Fruit fly (Drosophila melanogaster): Measurements from ENCODE around the gene kay.

DNA sequence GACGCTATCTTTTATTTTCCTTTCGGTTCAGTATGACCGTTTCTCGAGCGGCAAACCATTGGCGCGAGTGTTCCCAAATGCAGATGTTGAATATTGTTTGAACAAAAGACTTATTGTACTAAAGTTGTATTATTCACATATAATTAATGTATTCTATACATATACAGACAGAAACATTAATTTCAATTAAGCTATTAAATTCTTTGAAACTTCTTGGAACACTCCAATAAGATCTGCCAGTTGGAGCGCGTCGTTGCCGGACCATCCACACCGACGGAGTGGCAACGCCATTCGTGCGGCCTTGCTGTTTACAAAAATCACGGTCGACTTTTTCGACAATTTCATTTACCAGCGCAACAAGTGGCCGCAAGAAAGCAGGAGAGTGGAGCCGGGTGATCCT is 20.7 kb upstream of the kay start, which contains the start of the genes Wdr24 and IntS11:
- no peak for TF ChIP-seq cnc (optimal IDR thresholded peaks at IDR 0.05)
- peak; percentile 87 for TF ChIP-seq pad (GFP tag; optimal IDR thresholded peaks at IDR 0.05)
- peak; percentile 96 for TF ChIP-seq Crg-1 (GFP tag; optimal IDR thresholded peaks at IDR 0.05)
- TF ChIP-seq CG12768 (GFP tag; optimal IDR thresholded peaks at IDR 0.05), result peak; percentile 97
- TF ChIP-seq bab1 (GFP tag; optimal IDR thresholded peaks at IDR 0.05), result peak; percentile 92
- peak; percentile 99 for TF ChIP-seq CG7101 (tag; optimal IDR thresholded peaks at IDR 0.05)
- no peak for TF ChIP-seq ovo (GFP tag; optimal IDR thresholded peaks at IDR 0.05)
- peak; percentile 92 for TF ChIP-seq CG11617 (GFP tag; optimal IDR thresholded peaks at IDR 0.05)
- peak; percentile 93 for TF ChIP-seq CG14711 (tag; optimal IDR thresholded peaks at IDR 0.05)
- TF ChIP-seq CG7045 (GFP tag; optimal IDR thresholded peaks at IDR 0.05), result peak; percentile 97
- no peak for TF ChIP-seq kay (GFP tag; ENCODE audit: borderline replicate concordance)
- peak; percentile 67 for TF ChIP-seq tj (GFP tag; optimal IDR thresholded peaks at IDR 0.05)

Data from whole organism, adult.